Fruit fly (Drosophila melanogaster): Measurements from ENCODE around the gene dpr16.
A peak's percentile ranks its signal among the peaks of the same experiment; 100 is the strongest.

The dpr16 gene

dm6 chr3R:5127790-5128243 lies 22.9 kb upstream of the dpr16 start, which contains the start of gene RabGGTa:
TSS of gene RabGGTa (plus strand) at chr3R:5128087.
- TF ChIP-seq ssp (GFP tag; IDR thresholded peaks at IDR 0.05) (peak; percentile 40), Usf (GFP tag; optimal IDR thresholded peaks at IDR 0.05) (peak; percentile 26), esg (GFP tag; conservative IDR thresholded peaks at IDR 0.05) (peak; percentile 67), CoRest (tag; optimal IDR thresholded peaks at IDR 0.05) (peak; percentile 76), cwo (GFP tag; optimal IDR thresholded peaks at IDR 0.05) (peak; percentile 12), CG4730 (GFP tag; IDR thresholded peaks at IDR 0.05) (peak; percentile 62; the same call in 1 of the 2 replicates), CG1602 (GFP tag; optimal IDR thresholded peaks at IDR 0.05) (peak; percentile 50), stwl (tag; optimal IDR thresholded peaks at IDR 0.05) (peak; percentile 49), ewg (GFP tag; optimal IDR thresholded peaks at IDR 0.05) (peak; percentile 39), chif (GFP tag; optimal IDR thresholded peaks at IDR 0.05) (peak; percentile 25 to 50), exex (tag; optimal IDR thresholded peaks at IDR 0.05) (no peak), bab2 (GFP tag; optimal IDR thresholded peaks at IDR 0.05) (peak; percentile 76), maf-S (GFP tag; optimal IDR thresholded peaks at IDR 0.05) (peak; percentile 9), D (optimal IDR thresholded peaks at IDR 0.05) (no peak), D (GFP tag; optimal IDR thresholded peaks at IDR 0.05) (peak; percentile 57), crp (GFP tag; optimal IDR thresholded peaks at IDR 0.05) (peak in 1 of 2 experiments; percentile 0), CG12391 (tag; optimal IDR thresholded peaks at IDR 0.05) (peak; percentile 85), Dip3 (GFP tag; optimal IDR thresholded peaks at IDR 0.05) (peak; percentile 57), CG14441 (GFP tag; IDR thresholded peaks at IDR 0.05) (peak; percentile 76), CG18764 (GFP tag; optimal IDR thresholded peaks at IDR 0.05) (peak; percentile 20), tin (GFP tag; optimal IDR thresholded peaks at IDR 0.05) (peak; percentile 42), CG14050 (GFP tag; IDR thresholded peaks at IDR 0.05) (peak; percentile 61), CG7271 (tag; optimal IDR thresholded peaks at IDR 0.05) (no peak), mld (GFP tag; IDR thresholded peaks at IDR 0.05; ENCODE audit: partially characterized antibody) (no peak), ttk (GFP tag; IDR thresholded peaks at IDR 0.05) (peak; percentile 46; the same call in 1 of the 2 replicates), CG12219 (GFP tag; optimal IDR thresholded peaks at IDR 0.05) (peak; percentile 50), CG8281 (tag; optimal IDR thresholded peaks at IDR 0.05) (peak; percentile 31), CG15269 (tag; optimal IDR thresholded peaks at IDR 0.05) (peak; percentile 73), E2f2 (GFP tag; IDR thresholded peaks at IDR 0.05) (peak; percentile 39), CG17912 (GFP tag; optimal IDR thresholded peaks at IDR 0.05) (peak; percentile 2), CG11398 (GFP tag; optimal IDR thresholded peaks at IDR 0.05) (peak; percentile 21), so (GFP tag; IDR thresholded peaks at IDR 0.05) (peak; percentile 80), kni (GFP tag; optimal IDR thresholded peaks at IDR 0.05) (no peak), pita (GFP tag; optimal IDR thresholded peaks at IDR 0.05) (no peak), ase (GFP tag; IDR thresholded peaks at IDR 0.05) (peak; percentile 75), HHEX (GFP tag; optimal IDR thresholded peaks at IDR 0.05) (peak; percentile 50), dati (GFP tag; IDR thresholded peaks at IDR 0.05) (no peak), CG9215 (GFP tag; IDR thresholded peaks at IDR 0.05) (no peak; the same call in 1 of the 2 replicates), sisA (GFP tag; IDR thresholded peaks at IDR 0.05) (no peak), BtbVII (GFP tag; optimal IDR thresholded peaks at IDR 0.05) (peak; percentile 43), CG18262 (tag; optimal IDR thresholded peaks at IDR 0.05) (peak; percentile 77), jing (GFP tag; optimal IDR thresholded peaks at IDR 0.05) (peak; percentile 39), MESR4 (GFP tag; optimal IDR thresholded peaks at IDR 0.05) (peak; percentile 91), CG15073 (GFP tag; optimal IDR thresholded peaks at IDR 0.05) (no peak), dpn (GFP tag; optimal IDR thresholded peaks at IDR 0.05) (peak; percentile 41 to 53), Hr78 (GFP tag; optimal IDR thresholded peaks at IDR 0.05) (no peak), CG8478 (optimal IDR thresholded peaks at IDR 0.05) (no peak), klu (GFP tag; IDR thresholded peaks at IDR 0.05) (0 out of 2 replicates have a peak, but pooled peaks have one; percentile 16), abd-A (tag; optimal IDR thresholded peaks at IDR 0.05) (no peak), CG2875 (GFP tag; optimal IDR thresholded peaks at IDR 0.05) (peak; percentile 5)

All from whole organism, embryonic.